Worm (Caenorhabditis elegans) whole organism, L2 larva: ENCODE data around the gene E02H4.5.

ENCODE experiments used
- F13H6.1 ChIP-seq: sonication (generic microtip); optimal IDR thresholded peaks from 2 replicates; lab custom pipeline; 2016; ENCODE audit warnings: missing genetic modification characterization, missing compliant biosample characterization
- R02D3.7 ChIP-seq: fragments of 150-350 bp; optimal IDR thresholded peaks from 2 replicates; lab custom pipeline; 2014; ENCODE audit warnings: missing biosample characterization, missing genetic modification characterization
- ama-1 ChIP-seq: fragments of 150-350 bp; optimal IDR thresholded peaks from 2 replicates; lab custom pipeline; 2018; ENCODE audit warnings: inconsistent platforms
- egl-27 ChIP-seq: sonication (generic microtip); optimal IDR thresholded peaks from 3 replicates; lab custom pipeline; 2017; ENCODE audit warnings: missing biosample characterization, missing genetic modification reagents, missing genetic modification characterization
- mab-5 ChIP-seq: fragments of 150-350 bp; optimal IDR thresholded peaks from 2 replicates; lab custom pipeline; 2014; ENCODE audit warnings: missing biosample characterization, missing genetic modification characterization
- nhr-6 ChIP-seq: fragments of 150-350 bp; optimal IDR thresholded peaks from 2 replicates; lab custom pipeline; 2014; ENCODE audit warnings: missing biosample characterization, missing genetic modification characterization
- nhr-77 ChIP-seq: fragments of 150-350 bp; optimal IDR thresholded peaks from 2 replicates; lab custom pipeline; 2014; ENCODE audit warnings: missing biosample characterization, missing genetic modification characterization
- skn-1 ChIP-seq: sonication (generic microtip); optimal IDR thresholded peaks from 2 replicates; lab custom pipeline; 2017; ENCODE audit warnings: missing biosample characterization, missing genetic modification characterization
- unc-62 ChIP-seq: fragments of 150-350 bp; optimal IDR thresholded peaks from 2 replicates; lab custom pipeline; 2014; ENCODE audit warnings: missing biosample characterization, missing genetic modification reagents, missing genetic modification characterization
- zag-1 ChIP-seq: fragments of 150-350 bp; optimal IDR thresholded peaks from 2 replicates; lab custom pipeline; 2014; ENCODE audit warnings: missing biosample characterization, missing genetic modification characterization

DNA sequence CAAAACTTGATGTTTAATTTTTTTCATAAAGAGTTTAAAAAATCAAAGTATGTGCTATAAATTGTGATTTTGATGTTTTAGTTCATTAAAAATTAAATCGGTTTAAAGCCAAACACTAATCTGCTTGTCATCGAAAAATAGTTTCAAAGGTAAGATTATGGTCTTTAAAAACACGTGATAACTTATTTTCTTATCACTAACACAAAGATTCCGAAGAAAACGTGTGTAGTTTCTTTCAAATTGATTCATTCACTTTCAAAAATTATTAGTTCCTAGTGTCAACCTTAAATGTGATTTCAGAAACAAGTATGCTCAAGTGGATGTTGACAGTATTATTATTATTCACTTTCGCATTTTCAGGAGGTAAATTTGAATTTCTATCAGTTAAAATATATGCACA lies 1.0 kb upstream of the E02H4.5 start, which contains the start of gene E02H4.7:
- TF ChIP-seq ama-1 (lab: Kevin White, UChicago) (no peak), nhr-6 (tag; lab: Kevin White, UChicago) (no peak), mab-5 (tag; lab: Kevin White, UChicago) (no peak), skn-1 (no peak), R02D3.7 (tag; lab: Kevin White, UChicago) (no peak), nhr-77 (tag; lab: Kevin White, UChicago) (no peak), egl-27 (tag; lab: Kevin White, UChicago) (no peak), zag-1 (tag; lab: Kevin White, UChicago) (no peak), unc-62 (GFP tag; lab: Kevin White, UChicago) (no peak), F13H6.1 (no peak)
